Fruit fly (Drosophila melanogaster): ENCODE data around the gene HP4.

The HP4 gene

DNA sequence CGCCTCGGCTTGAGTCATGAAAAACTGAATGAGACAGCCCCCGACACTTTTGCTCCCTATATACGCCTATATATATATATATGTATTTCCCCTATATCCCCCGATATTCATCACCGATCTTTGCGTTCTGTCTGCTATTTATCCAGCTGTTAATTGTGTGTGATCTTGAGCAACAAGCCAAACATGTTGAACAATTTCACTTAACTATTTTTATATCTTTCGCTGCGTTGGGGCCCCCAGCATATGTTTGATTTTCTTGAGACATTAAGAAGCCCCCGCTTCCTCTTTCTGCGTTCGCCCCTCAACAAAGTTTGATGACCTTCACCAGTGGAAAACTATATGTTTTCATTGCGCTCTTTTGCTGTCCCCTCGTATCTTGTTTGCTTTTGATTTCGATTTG, 20.4 kb upstream of the HP4 start (continued):
- no peak for TF ChIP-seq D19A (tag; optimal IDR thresholded peaks at IDR 0.05)
- peak; percentile 8 for TF ChIP-seq CG7556 (GFP tag; optimal IDR thresholded peaks at IDR 0.05)
- TF ChIP-seq CG17359 (tag; optimal IDR thresholded peaks at IDR 0.05), result peak; percentile 41
- no peak for TF ChIP-seq CG10543 (GFP tag; optimal IDR thresholded peaks at IDR 0.05)
- no peak for TF ChIP-seq YL-1 (GFP tag; optimal IDR thresholded peaks at IDR 0.05)
- no peak for TF ChIP-seq HHEX (GFP tag; optimal IDR thresholded peaks at IDR 0.05)
- TF ChIP-seq CG9727 (GFP tag; optimal IDR thresholded peaks at IDR 0.05), result peak; percentile 13
- no peak for TF ChIP-seq Myb (GFP tag; optimal IDR thresholded peaks at IDR 0.05)
- TF ChIP-seq Med (GFP tag), result peak; percentile 84
- TF ChIP-seq otp (GFP tag; IDR thresholded peaks at IDR 0.05), result peak; percentile 19; the same call in 1 of the 3 replicates
- no peak for TF ChIP-seq CG9932 (GFP tag; IDR thresholded peaks at IDR 0.05)
- TF ChIP-seq B-H1 (GFP tag; IDR thresholded peaks at IDR 0.05), result no peak
- TF ChIP-seq Nf-YB (GFP tag; optimal IDR thresholded peaks at IDR 0.05), result peak; percentile 19
- TF ChIP-seq CG18262 (tag; optimal IDR thresholded peaks at IDR 0.05), result peak; percentile 7
- TF ChIP-seq Meics (GFP tag; optimal IDR thresholded peaks at IDR 0.05), result no peak
- TF ChIP-seq her (GFP tag; optimal IDR thresholded peaks at IDR 0.05), result no peak
- TF ChIP-seq CG15073 (GFP tag; optimal IDR thresholded peaks at IDR 0.05), result no peak
- no peak for TF ChIP-seq MBD-R2 (GFP tag; IDR thresholded peaks at IDR 0.05)
- no peak for TF ChIP-seq Xbp1 (GFP tag; optimal IDR thresholded peaks at IDR 0.05)
- TF ChIP-seq Side (GFP tag; optimal IDR thresholded peaks at IDR 0.05), result no peak
- TF ChIP-seq CG11504 (tag; optimal IDR thresholded peaks at IDR 0.05), result no peak
- TF ChIP-seq dmrt11E (tag; optimal IDR thresholded peaks at IDR 0.05), result peak; percentile 3
- peak; percentile 42 for TF ChIP-seq CG15696 (tag; optimal IDR thresholded peaks at IDR 0.05)
- TF ChIP-seq tap (tag; optimal IDR thresholded peaks at IDR 0.05), result no peak
- no peak for TF ChIP-seq CG11093 (GFP tag; IDR thresholded peaks at IDR 0.05)
- no peak for TF ChIP-seq E2f2 (GFP tag; IDR thresholded peaks at IDR 0.05)
- TF ChIP-seq CG2875 (GFP tag; optimal IDR thresholded peaks at IDR 0.05), result peak; percentile 36
- TF ChIP-seq crol (GFP tag; IDR thresholded peaks at IDR 0.05), result peak; percentile 74
- no peak for TF ChIP-seq Jarid2 (GFP tag; optimal IDR thresholded peaks at IDR 0.05)
- TF ChIP-seq CG2202 (tag; optimal IDR thresholded peaks at IDR 0.05), result peak; percentile 44
- TF ChIP-seq row (GFP tag; IDR thresholded peaks at IDR 0.05), result no peak
- TF ChIP-seq cg (GFP tag; optimal IDR thresholded peaks at IDR 0.05), result peak; percentile 0
- TF ChIP-seq CG14667 (GFP tag; IDR thresholded peaks at IDR 0.05), result no peak
- peak; percentile 5 for TF ChIP-seq org-1 (GFP tag; optimal IDR thresholded peaks at IDR 0.05)
- TF ChIP-seq CG5245 (GFP tag; optimal IDR thresholded peaks at IDR 0.05), result no peak
- TF ChIP-seq CG14441 (GFP tag; IDR thresholded peaks at IDR 0.05), result no peak
- TF ChIP-seq CG12769 (tag; optimal IDR thresholded peaks at IDR 0.05), result peak; percentile 65
- peak; percentile 26; the same call in 1 of the 2 replicates for TF ChIP-seq Awh (GFP tag; IDR thresholded peaks at IDR 0.05)
- TF ChIP-seq CG7987 (GFP tag; optimal IDR thresholded peaks at IDR 0.05), result no peak
- TF ChIP-seq sd (tag; optimal IDR thresholded peaks at IDR 0.05), result peak; percentile 75
- TF ChIP-seq Hmr (GFP tag; optimal IDR thresholded peaks at IDR 0.05), result peak; percentile 7
- peak; percentile 15 for TF ChIP-seq nmo (GFP tag; optimal IDR thresholded peaks at IDR 0.05)
- no peak for TF ChIP-seq CG1832 (GFP tag; optimal IDR thresholded peaks at IDR 0.05)
- TF ChIP-seq CG16863 (GFP tag; optimal IDR thresholded peaks at IDR 0.05), result no peak
- no peak for TF ChIP-seq fd3F (GFP tag; optimal IDR thresholded peaks at IDR 0.05)
- no peak for TF ChIP-seq gfzf (GFP tag; optimal IDR thresholded peaks at IDR 0.05)
- peak; percentile 72 for TF ChIP-seq twi (tag; optimal IDR thresholded peaks at IDR 0.05)
- peak; percentile 1 for TF ChIP-seq CG12219 (GFP tag; optimal IDR thresholded peaks at IDR 0.05)
- TF ChIP-seq luna (GFP tag; optimal IDR thresholded peaks at IDR 0.05), result no peak
- TF ChIP-seq CG11723 (GFP tag; optimal IDR thresholded peaks at IDR 0.05), result no peak
- TF ChIP-seq CG31224 (GFP tag; IDR thresholded peaks at IDR 0.05), result no peak

Data from whole organism, embryonic.